Fruit fly (Drosophila melanogaster) whole organism, prepupa: ENCODE measurements around the gene CG4743.

Experiments
- Blimp-1 ChIP-seq: fragments of 200-800 bp; sonication (Bioruptor generic); optimal IDR thresholded peaks from 3 replicates; lab custom pipeline; 2017; ENCODE audit warnings: missing biosample characterization, missing genetic modification characterization, mild to moderate bottlenecking, moderate library complexity, missing genetic modification reagents
- CG10631 ChIP-seq: fragments of 200-800 bp; sonication (Bioruptor generic); optimal IDR thresholded peaks from 2 replicates; lab custom pipeline; 2016; ENCODE audit warnings: missing biosample characterization, missing genetic modification characterization
- CG11902 ChIP-seq: fragments of 200-800 bp; sonication (Bioruptor generic); optimal IDR thresholded peaks from 3 replicates; lab custom pipeline; 2016; ENCODE audit warnings: missing biosample characterization, missing genetic modification characterization
- CG15336 ChIP-seq: fragments of 200-800 bp; sonication (Bioruptor generic); IDR thresholded peaks from 2 replicates; pipeline ENCODE4 v1.3.6; 2022; ENCODE audit warnings: missing biosample characterization, missing genetic modification characterization
- CG1621 ChIP-seq: fragments of 200-800 bp; sonication (Bioruptor generic); optimal IDR thresholded peaks from 3 replicates; lab custom pipeline; 2018; ENCODE audit warnings: missing biosample characterization, mild to moderate bottlenecking, missing genetic modification characterization
- CG16779 ChIP-seq: fragments of 200-800 bp; sonication (Bioruptor generic); optimal IDR thresholded peaks from 3 replicates; lab custom pipeline; 2017; ENCODE audit warnings: missing biosample characterization, mild to moderate bottlenecking, missing genetic modification characterization
- CG3032 ChIP-seq: fragments of 200-800 bp; optimal IDR thresholded peaks from 2 replicates; lab custom pipeline; 2019; ENCODE audit warnings: missing biosample characterization, mild to moderate bottlenecking, missing genetic modification characterization, moderate library complexity
- CG31627 ChIP-seq: fragments of 200-800 bp; sonication (Bioruptor generic); optimal IDR thresholded peaks from 3 replicates; lab custom pipeline; 2016; ENCODE audit warnings: missing biosample characterization, missing genetic modification characterization
- CG32006 ChIP-seq: fragments of 200-800 bp; sonication (Bioruptor generic); optimal IDR thresholded peaks from 3 replicates; lab custom pipeline; 2017; ENCODE audit warnings: missing biosample characterization, mild to moderate bottlenecking, missing genetic modification characterization
- CG3919 ChIP-seq: fragments of 200-800 bp; sonication (Bioruptor generic); optimal IDR thresholded peaks from 3 replicates; lab custom pipeline; 2016; ENCODE audit warnings: missing biosample characterization, missing genetic modification characterization
- CG4318 ChIP-seq: fragments of 200-800 bp; sonication (Bioruptor generic); optimal IDR thresholded peaks from 3 replicates; lab custom pipeline; 2017; ENCODE audit warnings: missing biosample characterization, mild to moderate bottlenecking, missing genetic modification characterization
- CG6163 ChIP-seq: fragments of 200-800 bp; sonication (Bioruptor generic); IDR thresholded peaks from 3 replicates; pipeline ENCODE4 v1.3.6; 2022; ENCODE audit warnings: missing biosample characterization, missing genetic modification characterization
- CG6276 ChIP-seq: fragments of 200-800 bp; sonication (Bioruptor generic); optimal IDR thresholded peaks from 2 replicates; lab custom pipeline; 2017; ENCODE audit warnings: missing biosample characterization, mild to moderate bottlenecking, missing genetic modification characterization
- CG6792 ChIP-seq: fragments of 200-800 bp; sonication (Bioruptor generic); optimal IDR thresholded peaks from 3 replicates; lab custom pipeline; 2016; ENCODE audit warnings: missing biosample characterization, missing genetic modification characterization
- CG6808 ChIP-seq: fragments of 200-800 bp; sonication (Bioruptor generic); optimal IDR thresholded peaks from 3 replicates; lab custom pipeline; 2017; ENCODE audit warnings: missing biosample characterization, missing genetic modification characterization, mild to moderate bottlenecking, moderate library complexity, missing genetic modification reagents
- CG6854 ChIP-seq: fragments of 200-800 bp; sonication (Bioruptor generic); optimal IDR thresholded peaks from 2 replicates; lab custom pipeline; 2017; ENCODE audit warnings: missing biosample characterization, mild to moderate bottlenecking, missing genetic modification characterization
- CG7368 ChIP-seq: fragments of 200-800 bp; sonication (Bioruptor generic); optimal IDR thresholded peaks from 3 replicates; lab custom pipeline; 2016; ENCODE audit warnings: missing biosample characterization, missing genetic modification characterization
- CG8319 ChIP-seq: fragments of 200-800 bp; sonication (Bioruptor generic); optimal IDR thresholded peaks from 3 replicates; lab custom pipeline; 2016; ENCODE audit warnings: missing biosample characterization, missing genetic modification characterization
- CG8632 ChIP-seq: fragments of 200-800 bp; sonication (Bioruptor generic); optimal IDR thresholded peaks from 3 replicates; lab custom pipeline; 2016; ENCODE audit warnings: missing biosample characterization, missing genetic modification characterization
- Eip75B ChIP-seq: fragments of 200-800 bp; sonication (Bioruptor generic); optimal IDR thresholded peaks from 3 replicates; lab custom pipeline; 2016; ENCODE audit warnings: missing biosample characterization, missing genetic modification characterization
- Eip78C ChIP-seq: fragments of 200-800 bp; sonication (Bioruptor generic); peaks from one replicate; lab custom pipeline; 2016; ENCODE audit warnings: missing biosample characterization, missing genetic modification characterization
- Eip93F ChIP-seq: fragments of 200-800 bp; sonication (Bioruptor generic); optimal IDR thresholded peaks from 2 replicates; lab custom pipeline; 2016; ENCODE audit warnings: missing biosample characterization, mild to moderate bottlenecking, missing genetic modification characterization
- Ets96B ChIP-seq: fragments of 200-800 bp; optimal IDR thresholded peaks from 2 replicates; lab custom pipeline; 2019; ENCODE audit warnings: missing biosample characterization, mild to moderate bottlenecking, missing genetic modification characterization, moderate library complexity
- Met ChIP-seq: fragments of 200-800 bp; sonication (Bioruptor generic); optimal IDR thresholded peaks from 3 replicates; lab custom pipeline; 2016; ENCODE audit warnings: missing biosample characterization, missing genetic modification characterization
- OdsH ChIP-seq: fragments of 200-800 bp; sonication (Bioruptor generic); optimal IDR thresholded peaks from 3 replicates; lab custom pipeline; 2016; ENCODE audit warnings: missing biosample characterization, missing genetic modification characterization
- Sox102F ChIP-seq: fragments of 200-800 bp; sonication (Bioruptor generic); optimal IDR thresholded peaks from 2 replicates; lab custom pipeline; 2016; ENCODE audit warnings: missing biosample characterization, mild to moderate bottlenecking, missing genetic modification characterization
- Sox14 ChIP-seq: fragments of 200-800 bp; sonication (Bioruptor generic); optimal IDR thresholded peaks from 3 replicates; lab custom pipeline; 2016; ENCODE audit warnings: missing biosample characterization, missing genetic modification characterization
- Sox15 ChIP-seq: fragments of 200-800 bp; sonication (Bioruptor generic); optimal IDR thresholded peaks from 3 replicates; lab custom pipeline; 2016; ENCODE audit warnings: missing biosample characterization, missing genetic modification characterization
- achi ChIP-seq: fragments of 200-800 bp; sonication (Bioruptor generic); optimal IDR thresholded peaks from 3 replicates; lab custom pipeline; 2016; ENCODE audit warnings: missing biosample characterization, missing genetic modification characterization
- acj6 ChIP-seq: fragments of 200-800 bp; sonication (Bioruptor generic); optimal IDR thresholded peaks from 3 replicates; lab custom pipeline; 2016; ENCODE audit warnings: missing biosample characterization, missing genetic modification characterization
- dac ChIP-seq: fragments of 200-800 bp; sonication (Bioruptor generic); optimal IDR thresholded peaks from 2 replicates; lab custom pipeline; 2017; ENCODE audit warnings: missing biosample characterization, mild to moderate bottlenecking, missing genetic modification characterization
- dsx ChIP-seq: fragments of 200-800 bp; optimal IDR thresholded peaks from 3 replicates; lab custom pipeline; 2019; ENCODE audit warnings: missing biosample characterization, mild to moderate bottlenecking, missing genetic modification characterization, moderate library complexity; ENCODE audit not compliant: poor library complexity, severe bottlenecking
- eg ChIP-seq: fragments of 200-800 bp; sonication (Bioruptor generic); IDR thresholded peaks from 3 replicates; pipeline ENCODE4 v1.3.6; 2022; ENCODE audit warnings: missing biosample characterization, missing genetic modification characterization
- fd59A ChIP-seq: fragments of 200-800 bp; sonication (Bioruptor generic); optimal IDR thresholded peaks from 2 replicates; lab custom pipeline; 2017; ENCODE audit warnings: missing biosample characterization, mild to moderate bottlenecking, missing genetic modification characterization, missing genetic modification reagents
- fd85E ChIP-seq: fragments of 200-800 bp; sonication (Bioruptor generic); optimal IDR thresholded peaks from 3 replicates; lab custom pipeline; 2016; ENCODE audit warnings: missing biosample characterization, missing genetic modification characterization
- lz ChIP-seq: fragments of 200-800 bp; sonication (Bioruptor generic); optimal IDR thresholded peaks from 3 replicates; lab custom pipeline; 2016; ENCODE audit warnings: missing biosample characterization, missing genetic modification characterization
- net ChIP-seq: fragments of 200-800 bp; sonication (Bioruptor generic); optimal IDR thresholded peaks from 3 replicates; lab custom pipeline; 2016; ENCODE audit warnings: missing biosample characterization, missing genetic modification characterization
- pdm3 ChIP-seq: fragments of 200-800 bp; sonication (Bioruptor generic); optimal IDR thresholded peaks from 3 replicates; lab custom pipeline; 2016; ENCODE audit warnings: missing biosample characterization, missing genetic modification characterization
- ss ChIP-seq, 2 experiments: fragments of 200-800 bp; sonication (Bioruptor generic); optimal IDR thresholded peaks; 2 replicates in 1 of 2; 3 replicates in 1 of 2; lab custom pipeline; 2017 to 2018; ENCODE audit warnings: mild to moderate bottlenecking in 2 of 2, missing biosample characterization in 2 of 2, missing genetic modification characterization in 2 of 2, moderate library complexity in 1 of 2
- svp ChIP-seq: fragments of 200-800 bp; sonication (Bioruptor generic); peaks from one replicate; lab custom pipeline; 2016; ENCODE audit warnings: missing biosample characterization, missing genetic modification characterization

The CG4743 gene

DNA sequence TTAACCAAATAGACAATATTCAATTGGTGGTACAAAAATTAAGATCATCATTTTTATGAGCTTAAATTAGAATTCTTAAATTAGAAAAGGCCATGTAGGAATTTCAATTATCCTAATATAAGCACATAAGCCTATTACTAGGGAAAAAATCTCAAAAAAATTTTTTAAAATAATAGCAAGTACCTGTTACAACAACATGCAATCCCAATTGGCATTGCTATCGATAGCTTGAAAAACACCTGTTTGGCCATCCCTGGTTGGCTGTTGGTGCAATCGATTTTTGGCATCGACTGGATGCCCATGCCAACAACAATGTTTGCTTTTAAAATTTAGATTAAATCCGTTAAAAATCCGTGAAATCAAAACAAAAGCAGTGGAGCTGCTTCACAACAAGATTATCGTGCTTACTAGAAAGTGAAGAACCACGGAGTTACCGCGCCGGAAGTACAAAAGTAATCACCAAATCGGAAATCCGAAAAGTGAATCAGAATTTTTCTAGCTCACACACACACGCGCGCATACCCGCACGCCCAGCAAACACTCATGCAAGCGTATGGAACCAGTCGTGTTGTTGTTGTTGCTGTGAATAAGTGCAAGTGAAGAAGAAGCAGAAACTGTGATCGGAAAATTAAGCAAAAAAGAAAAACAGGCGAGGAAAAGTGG is 18.7 kb downstream of the CG4743 start, which contains the start of gene RASSF8 (continued):
- no peak for TF ChIP-seq CG1621 (tag; lab: Kevin White, UChicago)
- no peak for TF ChIP-seq CG15336
- no peak for TF ChIP-seq fd85E (GFP tag; lab: Kevin White, UChicago)
- TF ChIP-seq acj6 (GFP tag; lab: Kevin White, UChicago): peak; percentile 23
- peak; percentile 53 for TF ChIP-seq CG6276
- TF ChIP-seq Ets96B (tag; lab: Kevin White, UChicago): no peak
- TF ChIP-seq eg (GFP tag; lab: Robert Waterston, UW): peak; percentile 7; the same call in 1 of the 3 replicates
- TF ChIP-seq Met (GFP tag; lab: Kevin White, UChicago): no peak
- TF ChIP-seq CG4318 (GFP tag; lab: Kevin White, UChicago): no peak
- no peak for TF ChIP-seq ss (GFP tag; optimal IDR thresholded peaks at IDR 0.05; lab: Kevin White, UChicago)
- TF ChIP-seq CG8319: no peak
- TF ChIP-seq dsx: peak; percentile 95
- no peak for TF ChIP-seq CG6808 (GFP tag; lab: Kevin White, UChicago)
- TF ChIP-seq pdm3 (GFP tag; lab: Kevin White, UChicago): peak; percentile 15
- TF ChIP-seq dac (GFP tag; lab: Kevin White, UChicago): no peak
- peak; percentile 79 for TF ChIP-seq Blimp-1 (GFP tag; lab: Kevin White, UChicago)
- TF ChIP-seq CG6792 (GFP tag; lab: Kevin White, UChicago): no peak
- peak; percentile 24 for TF ChIP-seq lz (GFP tag; lab: Kevin White, UChicago)
- no peak for TF ChIP-seq CG11902 (GFP tag; lab: Kevin White, UChicago)
- TF ChIP-seq achi (GFP tag; lab: Kevin White, UChicago): peak; percentile 19
- no peak for TF ChIP-seq CG32006 (GFP tag; lab: Kevin White, UChicago)
- TF ChIP-seq Sox15: no peak
- peak; percentile 15 for TF ChIP-seq OdsH
- peak; percentile 20 for TF ChIP-seq CG31627 (GFP tag; lab: Kevin White, UChicago)
- no peak for TF ChIP-seq Eip75B (GFP tag; lab: Kevin White, UChicago)
- no peak for TF ChIP-seq CG8632
- no peak for TF ChIP-seq CG16779 (tag; lab: Kevin White, UChicago)
- no peak for TF ChIP-seq Eip93F (GFP tag; lab: Kevin White, UChicago)
- no peak for TF ChIP-seq fd59A (GFP tag; lab: Kevin White, UChicago)
- TF ChIP-seq CG3032 (tag; lab: Kevin White, UChicago): no peak
- no peak for TF ChIP-seq CG10631 (GFP tag; lab: Kevin White, UChicago)
- no peak for TF ChIP-seq CG3919 (GFP tag; lab: Kevin White, UChicago)
- TF ChIP-seq, all 60 proteins: peak for 19

DNA sequence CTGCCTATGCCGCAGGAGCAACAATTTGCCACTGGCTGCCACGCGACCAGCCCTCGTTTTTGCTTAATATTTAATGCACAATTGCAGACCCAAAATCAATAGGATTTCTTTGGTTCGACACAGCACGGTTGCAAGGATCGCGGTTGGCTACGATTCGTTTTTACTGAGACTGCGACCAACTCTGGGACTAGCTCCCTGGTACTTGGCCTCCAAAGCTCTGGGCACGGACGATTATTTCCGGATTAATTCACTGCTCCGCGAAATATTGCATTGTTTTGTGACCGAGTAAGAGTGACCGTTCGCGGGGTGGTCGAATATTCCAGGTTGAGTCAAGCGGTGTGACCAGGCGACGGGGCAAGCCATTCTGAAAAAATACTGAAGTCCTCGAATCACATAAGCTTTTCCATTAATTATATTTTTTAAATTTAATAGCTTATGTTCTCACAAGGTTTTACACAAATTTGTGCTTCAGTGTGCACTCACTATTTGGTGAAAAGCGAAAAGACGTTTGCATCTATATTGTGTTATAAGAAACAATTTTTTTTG is 19.3 kb downstream of the CG4743 start, which contains the start of gene Tnks:
Tnks (minus strand) TSS at position 302 of the 546 bp plus-strand sequence.
- TF ChIP-seq Eip93F (GFP tag; lab: Kevin White, UChicago) (no peak), net (GFP tag; lab: Kevin White, UChicago) (no peak), CG6276 (no peak), Sox14 (GFP tag; lab: Kevin White, UChicago) (no peak), CG10631 (GFP tag; lab: Kevin White, UChicago) (peak; percentile 33), CG1621 (tag; lab: Kevin White, UChicago) (no peak), OdsH (peak; percentile 5), svp (GFP tag; lab: Kevin White, UChicago) (peak; percentile 75), CG6854 (GFP tag; lab: Kevin White, UChicago) (peak; percentile 66), CG7368 (GFP tag; lab: Kevin White, UChicago) (no peak), Eip78C (GFP tag; lab: Kevin White, UChicago) (peak; percentile 76), CG6163 (GFP tag; lab: Robert Waterston, UW) (peak; percentile 30; the same call in 1 of the 3 replicates), Sox102F (peak; percentile 8)
